Worm (Caenorhabditis elegans) whole organism, L4/young adult: ENCODE measurements around the gene ufbp-1.

ENCODE experiments used
- W03F9.2 ChIP-seq: fragments of 150-350 bp; optimal IDR thresholded peaks from 2 replicates; lab custom pipeline; 2014; ENCODE audit warnings: missing biosample characterization, missing genetic modification characterization
- him-1 ChIP-seq: sonication (generic microtip); optimal IDR thresholded peaks from 2 replicates; lab custom pipeline; 2016; ENCODE audit warnings: missing genotype, missing genetic modification reagents, missing genetic modification characterization, missing compliant biosample characterization

DNA sequence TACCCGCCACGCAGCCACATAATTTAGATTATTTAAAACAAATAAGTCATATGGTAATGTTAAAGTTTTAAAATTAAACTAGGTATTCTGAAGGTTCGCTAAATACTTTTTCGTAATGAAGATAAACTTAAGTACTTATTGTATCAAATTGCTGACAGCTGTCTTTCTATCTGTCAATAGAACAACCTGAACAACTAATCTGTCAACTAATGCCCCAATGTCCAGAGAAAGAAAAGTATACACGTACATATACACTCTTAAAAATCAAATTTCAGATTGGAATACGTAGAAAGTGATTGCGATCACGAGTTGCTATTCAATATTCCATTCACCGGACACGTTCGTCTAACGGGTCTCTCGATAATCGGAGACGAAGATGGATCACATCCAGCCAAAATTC, 32.7 kb downstream of the ufbp-1 start:
- TF ChIP-seq W03F9.2 (tag; lab: Kevin White, UChicago) (no peak), him-1 (tag; lab: Kevin White, UChicago) (no peak)
